Worm (Caenorhabditis elegans): Measurements from ENCODE around the gene act-3.

act-3 gene

DNA sequence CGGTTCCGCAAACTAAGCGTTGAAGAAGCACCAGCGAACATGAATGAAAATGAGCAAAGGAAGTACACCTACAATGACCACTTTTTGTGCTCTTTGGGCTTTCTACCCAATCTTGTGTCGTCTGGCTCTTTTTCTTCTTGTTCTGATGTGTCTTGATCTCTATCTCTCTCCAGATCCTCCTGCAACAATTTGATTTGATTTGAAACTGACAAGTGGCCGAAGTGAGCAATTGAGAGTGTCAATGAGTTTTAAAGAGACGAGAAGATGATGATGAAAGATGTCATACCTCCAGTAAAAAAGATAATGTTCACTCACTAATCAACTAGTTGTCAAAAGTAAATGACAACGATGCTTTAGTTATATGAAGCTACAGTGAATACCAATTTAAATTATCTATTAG, 39.5 kb downstream of the act-3 start, which contains the start of gene pptr-2:
pptr-2 (minus strand) TSS at position 184 of the 400 bp plus-strand sequence.
- TF ChIP-seq tra-4 (tag; optimal IDR thresholded peaks at IDR 0.05) (no peak), pes-1 (GFP tag; IDR thresholded peaks at IDR 0.05) (no peak), scrt-1 (GFP tag; IDR thresholded peaks at IDR 0.05) (no peak), ama-1 (optimal IDR thresholded peaks at IDR 0.05) (no peak), ceh-36 (tag; optimal IDR thresholded peaks at IDR 0.05) (no peak), ets-7 (tag; optimal IDR thresholded peaks at IDR 0.05) (no peak), F13C5.2 (tag; optimal IDR thresholded peaks at IDR 0.05) (no peak), ceh-13 (GFP tag; optimal IDR thresholded peaks at IDR 0.05) (no peak), aly-1 (tag; optimal IDR thresholded peaks at IDR 0.05) (no peak), hmg-4 (GFP tag; optimal IDR thresholded peaks at IDR 0.05) (no peak), hnd-1 (tag; optimal IDR thresholded peaks at IDR 0.05) (no peak), B0310.2 (tag; optimal IDR thresholded peaks at IDR 0.05) (no peak), tbx-11 (GFP tag; IDR thresholded peaks at IDR 0.05) (no peak)

DNA sequence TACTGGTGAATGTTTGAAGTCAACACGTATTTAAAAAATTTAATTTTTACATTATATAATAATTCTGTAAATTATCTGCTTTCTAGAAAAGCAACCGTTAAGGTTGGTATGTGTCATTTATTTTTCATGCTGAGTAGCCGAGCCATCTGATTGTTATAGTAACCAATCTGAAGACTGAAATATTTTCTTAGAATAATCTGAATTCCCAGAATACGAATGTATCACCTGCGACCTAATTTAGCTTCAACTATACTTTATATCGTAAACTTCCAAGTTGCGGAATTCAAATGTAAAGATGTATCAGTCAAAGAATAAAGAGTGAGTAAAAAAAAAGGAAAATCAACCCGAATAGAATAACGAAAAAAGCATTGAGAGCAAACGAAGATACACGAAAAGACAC, 41.1 kb downstream of the act-3 start:
- no peak for TF ChIP-seq ets-7 (tag; optimal IDR thresholded peaks at IDR 0.05)
- no peak for TF ChIP-seq tbx-11 (GFP tag; IDR thresholded peaks at IDR 0.05)
- no peak for TF ChIP-seq aly-1 (tag; optimal IDR thresholded peaks at IDR 0.05)
- TF ChIP-seq scrt-1 (GFP tag; IDR thresholded peaks at IDR 0.05): no peak
- TF ChIP-seq ama-1 (optimal IDR thresholded peaks at IDR 0.05): no peak
- no peak for TF ChIP-seq pes-1 (GFP tag; IDR thresholded peaks at IDR 0.05)
- TF ChIP-seq hnd-1 (tag; optimal IDR thresholded peaks at IDR 0.05): no peak
- TF ChIP-seq ceh-36 (tag; optimal IDR thresholded peaks at IDR 0.05): no peak
- no peak for TF ChIP-seq hmg-4 (GFP tag; optimal IDR thresholded peaks at IDR 0.05)
- no peak for TF ChIP-seq hmbx-1 (tag; optimal IDR thresholded peaks at IDR 0.05)
- no peak for TF ChIP-seq flt-1 (GFP tag; IDR thresholded peaks at IDR 0.05)
- no peak for TF ChIP-seq sea-1 (GFP tag; conservative IDR thresholded peaks at IDR 0.05)
- TF ChIP-seq ceh-13 (GFP tag; optimal IDR thresholded peaks at IDR 0.05): no peak
- TF ChIP-seq tbx-37 (GFP tag; conservative IDR thresholded peaks at IDR 0.05): no peak
- TF ChIP-seq B0310.2 (tag; optimal IDR thresholded peaks at IDR 0.05): no peak
- TF ChIP-seq tra-4 (tag; optimal IDR thresholded peaks at IDR 0.05): no peak

- TF ChIP-seq ceh-36 (tag; optimal IDR thresholded peaks at IDR 0.05): no peak
- no peak for TF ChIP-seq sea-1 (GFP tag; conservative IDR thresholded peaks at IDR 0.05)
- no peak for TF ChIP-seq ceh-13 (GFP tag; optimal IDR thresholded peaks at IDR 0.05)
- no peak for TF ChIP-seq pes-1 (GFP tag; IDR thresholded peaks at IDR 0.05)
- no peak for TF ChIP-seq hnd-1 (tag; optimal IDR thresholded peaks at IDR 0.05)
- no peak for TF ChIP-seq tra-4 (tag; optimal IDR thresholded peaks at IDR 0.05)
- no peak for TF ChIP-seq F13C5.2 (tag; optimal IDR thresholded peaks at IDR 0.05)
- TF ChIP-seq aly-1 (tag; optimal IDR thresholded peaks at IDR 0.05): no peak
- TF ChIP-seq B0310.2 (tag; optimal IDR thresholded peaks at IDR 0.05): no peak
- TF ChIP-seq ama-1 (optimal IDR thresholded peaks at IDR 0.05): no peak
- TF ChIP-seq flt-1 (GFP tag; IDR thresholded peaks at IDR 0.05): no peak
- no peak for TF ChIP-seq hmg-4 (GFP tag; optimal IDR thresholded peaks at IDR 0.05)
- TF ChIP-seq tbx-37 (GFP tag; conservative IDR thresholded peaks at IDR 0.05): no peak
These were observed 43.6 kb downstream of the act-3 start for ce11 chrV:11030675-11031074.

DNA sequence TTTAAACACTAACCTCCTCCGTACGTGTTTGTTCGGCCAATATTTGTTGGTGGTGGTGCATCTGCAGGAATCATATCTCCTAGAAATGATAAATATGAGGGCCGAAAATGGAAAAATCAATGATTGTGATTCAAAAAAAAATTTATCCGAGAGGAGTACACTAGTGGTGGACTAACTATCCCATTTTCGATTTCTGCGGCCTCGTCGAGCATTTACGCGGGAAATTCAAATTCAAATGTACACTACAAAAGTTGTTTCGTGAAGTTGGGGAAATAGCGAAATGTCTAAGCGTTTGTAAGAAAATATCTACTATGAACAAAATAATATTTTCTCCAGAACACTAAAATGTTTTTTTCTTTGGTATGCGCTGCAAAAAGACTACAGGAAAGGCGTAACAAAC, 45.0 kb downstream of the act-3 start:
- TF ChIP-seq F13C5.2 (tag; optimal IDR thresholded peaks at IDR 0.05) (peak; percentile 21), tbx-37 (GFP tag; conservative IDR thresholded peaks at IDR 0.05) (peak; percentile 83), hnd-1 (tag; optimal IDR thresholded peaks at IDR 0.05) (peak; percentile 13), hmbx-1 (tag; optimal IDR thresholded peaks at IDR 0.05) (no peak), ceh-36 (tag; optimal IDR thresholded peaks at IDR 0.05) (no peak), flt-1 (GFP tag; IDR thresholded peaks at IDR 0.05) (no peak), ceh-13 (GFP tag; optimal IDR thresholded peaks at IDR 0.05) (no peak), scrt-1 (GFP tag; IDR thresholded peaks at IDR 0.05) (no peak), tbx-11 (GFP tag; IDR thresholded peaks at IDR 0.05) (no peak), ets-7 (tag; optimal IDR thresholded peaks at IDR 0.05) (peak; percentile 23), ama-1 (optimal IDR thresholded peaks at IDR 0.05) (no peak), tra-4 (tag; optimal IDR thresholded peaks at IDR 0.05) (no peak), aly-1 (tag; optimal IDR thresholded peaks at IDR 0.05) (no peak), pes-1 (GFP tag; IDR thresholded peaks at IDR 0.05) (no peak)

- TF ChIP-seq scrt-1 (GFP tag; IDR thresholded peaks at IDR 0.05) (no peak), tra-4 (tag; optimal IDR thresholded peaks at IDR 0.05) (no peak), aly-1 (tag; optimal IDR thresholded peaks at IDR 0.05) (no peak), tbx-11 (GFP tag; IDR thresholded peaks at IDR 0.05) (no peak), tbx-37 (GFP tag; conservative IDR thresholded peaks at IDR 0.05) (no peak), B0310.2 (tag; optimal IDR thresholded peaks at IDR 0.05) (no peak), ceh-36 (tag; optimal IDR thresholded peaks at IDR 0.05) (no peak), F13C5.2 (tag; optimal IDR thresholded peaks at IDR 0.05) (no peak), sea-1 (GFP tag; conservative IDR thresholded peaks at IDR 0.05) (no peak), hnd-1 (tag; optimal IDR thresholded peaks at IDR 0.05) (no peak), ceh-13 (GFP tag; optimal IDR thresholded peaks at IDR 0.05) (no peak), hmbx-1 (tag; optimal IDR thresholded peaks at IDR 0.05) (no peak), flt-1 (GFP tag; IDR thresholded peaks at IDR 0.05) (no peak), ama-1 (optimal IDR thresholded peaks at IDR 0.05) (no peak), pes-1 (GFP tag; IDR thresholded peaks at IDR 0.05) (no peak), hmg-4 (GFP tag; optimal IDR thresholded peaks at IDR 0.05) (no peak), ets-7 (tag; optimal IDR thresholded peaks at IDR 0.05) (no peak)
These were observed 46.6 kb downstream of the act-3 start for ce11 chrV:11027740-11028139.

- no peak for TF ChIP-seq ets-7 (tag; optimal IDR thresholded peaks at IDR 0.05)
- no peak for TF ChIP-seq scrt-1 (GFP tag; IDR thresholded peaks at IDR 0.05)
- TF ChIP-seq B0310.2 (tag; optimal IDR thresholded peaks at IDR 0.05): no peak
- TF ChIP-seq sea-1 (GFP tag; conservative IDR thresholded peaks at IDR 0.05): no peak
- TF ChIP-seq hmbx-1 (tag; optimal IDR thresholded peaks at IDR 0.05): no peak
- no peak for TF ChIP-seq tbx-37 (GFP tag; conservative IDR thresholded peaks at IDR 0.05)
- TF ChIP-seq aly-1 (tag; optimal IDR thresholded peaks at IDR 0.05): no peak
- no peak for TF ChIP-seq hnd-1 (tag; optimal IDR thresholded peaks at IDR 0.05)
- TF ChIP-seq ama-1 (optimal IDR thresholded peaks at IDR 0.05): no peak
- TF ChIP-seq tbx-11 (GFP tag; IDR thresholded peaks at IDR 0.05): no peak
- no peak for TF ChIP-seq flt-1 (GFP tag; IDR thresholded peaks at IDR 0.05)
- no peak for TF ChIP-seq pes-1 (GFP tag; IDR thresholded peaks at IDR 0.05)
- no peak for TF ChIP-seq tra-4 (tag; optimal IDR thresholded peaks at IDR 0.05)
- no peak for TF ChIP-seq ceh-36 (tag; optimal IDR thresholded peaks at IDR 0.05)
- no peak for TF ChIP-seq ceh-13 (GFP tag; optimal IDR thresholded peaks at IDR 0.05)
- no peak for TF ChIP-seq F13C5.2 (tag; optimal IDR thresholded peaks at IDR 0.05)
These were observed 51.5 kb downstream of the act-3 start, which contains the start of the genes C13G3.12 and hot-6 for ce11 chrV:11022817-11023216. Gene C13G3.12, minus strand, starts transcription at chrV:11022917. Gene hot-6, minus strand, starts transcription at chrV:11022937.

Measured in whole organism, early embryonic.